Worm (Caenorhabditis elegans) whole organism, L4/young adult: ENCODE measurements around the gene T05B9.1.

Source experiments
- W03F9.2 ChIP-seq: fragments of 150-350 bp; optimal IDR thresholded peaks from 2 replicates; lab custom pipeline; 2014; ENCODE audit warnings: missing biosample characterization, missing genetic modification characterization
- dao-5 ChIP-seq: sonication (generic microtip); optimal IDR thresholded peaks from 2 replicates; lab custom pipeline; 2016; ENCODE audit warnings: missing genotype, missing genetic modification characterization, moderate library complexity, missing compliant biosample characterization
- him-1 ChIP-seq: sonication (generic microtip); optimal IDR thresholded peaks from 2 replicates; lab custom pipeline; 2016; ENCODE audit warnings: missing genotype, missing genetic modification reagents, missing genetic modification characterization, missing compliant biosample characterization

The T05B9.1 gene

DNA sequence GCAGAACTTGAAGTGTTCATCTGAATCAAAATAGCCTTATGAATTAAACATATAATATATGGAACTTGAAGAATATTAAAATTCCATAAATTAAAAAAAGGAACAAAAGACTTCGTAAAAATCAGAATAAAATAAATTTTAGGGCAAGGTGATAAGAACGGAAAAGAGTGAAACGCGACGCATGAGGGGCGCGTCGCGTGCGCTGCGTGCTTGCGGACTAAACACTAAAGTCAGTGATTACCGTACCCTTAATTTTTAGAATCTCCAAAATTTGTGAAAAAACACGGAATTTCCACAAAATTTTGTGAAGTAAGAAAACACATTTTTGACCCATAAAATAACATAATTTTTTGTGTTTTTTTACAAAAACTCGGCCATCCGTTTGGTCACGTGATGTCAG, at the start of gene T05B9.1:
T05B9.1 (minus strand) TSS at position 20 of the 400 bp plus-strand sequence.
- TF ChIP-seq W03F9.2 (no peak), him-1 (tag; lab: Kevin White, UChicago) (no peak), dao-5 (tag; lab: Kevin White, UChicago) (no peak)

DNA sequence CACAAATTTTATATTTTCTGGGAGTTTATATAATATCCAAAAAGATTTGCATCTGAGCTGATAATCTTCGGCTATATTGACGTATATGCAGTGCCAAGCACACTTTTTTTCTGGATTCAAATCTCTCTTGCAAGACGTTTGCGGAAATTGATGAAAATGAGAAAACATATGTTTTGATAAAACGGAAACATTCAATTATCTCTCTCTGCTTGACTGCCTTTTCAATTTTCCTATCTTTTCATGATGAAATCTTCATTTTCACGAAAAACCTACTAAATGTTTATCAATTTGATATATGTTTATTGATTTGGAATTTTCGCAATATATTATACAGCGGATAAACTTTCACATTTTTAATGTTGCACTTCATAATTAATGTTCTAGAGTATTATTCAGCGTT, 47.0 kb upstream of the T05B9.1 start:
- TF ChIP-seq W03F9.2, result no peak
- no peak for TF ChIP-seq dao-5 (tag; lab: Kevin White, UChicago)
- TF ChIP-seq him-1 (tag; lab: Kevin White, UChicago), result no peak

DNA sequence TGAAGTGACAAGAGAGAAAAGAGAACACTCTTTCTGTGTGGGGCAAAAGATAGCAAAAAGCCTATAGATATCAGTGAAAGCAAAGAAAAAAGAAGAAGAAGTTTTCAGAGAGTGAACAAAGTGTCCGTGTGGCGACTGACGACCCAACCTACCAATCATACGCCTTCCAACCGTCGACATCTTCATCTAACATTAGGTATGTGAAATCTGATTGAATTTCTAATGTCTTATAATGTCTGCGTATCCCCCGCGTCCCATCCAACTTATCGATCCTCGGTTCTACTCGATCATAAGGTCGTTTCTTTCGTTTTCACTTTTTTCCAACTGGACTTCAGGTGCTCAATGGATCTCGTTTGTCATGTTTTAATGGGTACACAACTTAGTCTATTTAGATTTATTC, 46.3 kb upstream of the T05B9.1 start:
- TF ChIP-seq him-1 (tag; lab: Kevin White, UChicago) (no peak), dao-5 (tag; lab: Kevin White, UChicago) (no peak), W03F9.2 (no peak)

DNA sequence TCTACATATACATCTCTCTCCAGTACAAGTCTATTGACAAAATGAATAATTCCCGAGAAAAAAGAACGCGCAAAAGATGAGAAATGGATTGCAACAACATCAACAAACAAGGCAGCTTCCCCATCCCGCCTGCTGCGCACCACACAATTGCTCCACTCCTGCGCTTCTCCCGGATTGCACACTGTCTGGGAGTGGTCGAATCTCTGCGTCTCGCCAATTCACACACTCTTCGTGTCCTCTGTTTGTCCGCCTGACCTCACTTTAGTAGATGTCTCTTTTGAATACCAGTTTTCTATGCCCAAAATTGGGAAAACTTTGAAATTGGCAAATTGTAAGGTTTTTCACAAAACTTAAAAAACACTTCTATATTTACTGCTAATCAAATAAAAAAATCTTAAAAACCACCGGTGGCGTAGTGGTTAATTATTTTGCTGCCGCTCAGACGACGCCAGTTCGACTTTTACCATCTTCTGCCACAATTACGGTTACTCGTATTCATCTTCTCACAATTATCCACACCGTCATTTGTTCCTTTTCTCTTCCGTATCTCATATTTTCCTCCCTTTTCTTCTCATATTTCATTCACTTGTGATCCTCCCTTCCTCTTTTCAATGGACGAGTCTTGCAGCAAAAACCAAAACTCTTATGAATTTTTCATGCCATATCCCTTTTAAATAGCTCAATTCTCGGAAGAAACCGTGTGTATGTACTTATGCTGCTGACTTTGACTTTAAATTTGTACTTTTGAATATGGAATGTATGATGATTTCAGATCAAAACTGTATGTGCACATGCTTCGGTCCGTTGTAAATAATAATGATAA, 44.8 kb upstream of the T05B9.1 start, which contains the start of gene rsf-1:
rsf-1 (plus strand) TSS at position 773 of the 823 bp plus-strand sequence.
- TF ChIP-seq W03F9.2 (no peak), dao-5 (tag; lab: Kevin White, UChicago) (no peak), him-1 (tag; lab: Kevin White, UChicago) (no peak)

DNA sequence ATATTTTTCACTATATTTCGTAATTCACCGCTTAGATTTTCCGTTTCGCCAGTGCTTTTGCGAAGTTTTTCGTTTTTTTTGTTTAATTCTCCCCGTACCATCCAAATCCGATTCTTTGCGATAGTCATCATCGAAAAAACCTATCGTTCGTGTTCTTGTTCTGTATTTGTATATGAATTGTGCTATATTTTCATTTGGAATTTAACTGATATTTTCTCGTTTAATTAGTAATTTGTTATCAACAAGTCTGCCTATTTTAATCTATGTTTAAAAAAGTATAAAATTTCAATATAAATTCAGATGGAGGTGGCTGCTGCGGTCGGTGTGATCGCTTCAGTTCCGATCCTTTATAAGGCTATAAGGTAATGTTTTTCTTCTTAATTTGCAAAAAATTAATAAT, 41.6 kb upstream of the T05B9.1 start, which contains the start of gene samp-1:
samp-1 (plus strand) TSS at position 301 of the 400 bp plus-strand sequence.
- TF ChIP-seq him-1 (tag; lab: Kevin White, UChicago) (no peak), dao-5 (tag; lab: Kevin White, UChicago) (no peak), W03F9.2 (no peak)

DNA sequence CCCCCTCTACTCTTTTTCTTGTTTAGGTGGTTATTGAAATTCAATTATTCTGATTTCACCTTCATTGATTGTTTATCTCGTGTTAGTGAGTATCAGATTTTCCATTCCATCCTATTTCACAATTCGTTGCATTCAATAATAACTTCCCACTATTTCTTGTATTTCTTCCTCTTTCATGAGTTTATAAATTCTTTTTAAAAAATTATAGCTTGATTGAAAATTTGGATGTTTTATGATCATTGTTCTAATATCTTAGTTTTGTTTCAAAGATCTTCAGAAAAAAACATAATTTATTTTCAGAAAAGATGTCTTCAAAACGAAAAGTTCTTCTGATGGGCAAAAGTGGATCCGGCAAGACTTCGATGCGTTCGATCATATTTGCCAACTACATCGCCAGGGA, 40.1 kb upstream of the T05B9.1 start, which contains the start of gene raga-1:
raga-1 (plus strand) TSS at position 301 of the 400 bp plus-strand sequence.
- no peak for TF ChIP-seq dao-5 (tag; lab: Kevin White, UChicago)
- TF ChIP-seq him-1 (tag; lab: Kevin White, UChicago), result no peak
- TF ChIP-seq W03F9.2, result no peak

DNA sequence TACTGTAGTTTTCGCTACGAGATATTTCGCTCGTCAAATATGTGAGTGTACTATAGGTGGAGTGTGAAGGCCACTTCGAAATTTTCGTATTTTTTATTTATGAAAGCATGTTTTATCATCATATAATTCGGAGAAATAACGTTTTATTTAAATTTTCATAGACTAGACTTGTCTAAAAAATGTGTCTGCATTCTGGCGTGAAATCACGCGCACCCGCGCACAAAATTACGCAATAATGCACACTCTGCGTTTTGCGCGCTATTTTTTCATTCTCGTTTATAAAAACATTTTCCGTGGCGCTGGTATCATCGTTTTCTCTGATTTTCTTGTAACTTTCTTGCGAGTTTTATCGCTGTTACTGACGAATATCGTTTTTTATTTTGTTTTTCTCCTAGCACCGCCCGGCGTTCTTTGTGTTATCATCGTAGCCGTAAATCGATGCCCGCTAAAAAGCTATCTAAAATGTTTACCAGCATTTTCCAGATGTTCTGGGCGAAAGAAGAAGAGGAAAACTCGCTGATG, 36.3 kb upstream of the T05B9.1 start, which contains the start of gene saps-1:
saps-1 (plus strand) TSS at position 472 of the 522 bp plus-strand sequence.
- no peak for TF ChIP-seq him-1 (tag; lab: Kevin White, UChicago)
- TF ChIP-seq W03F9.2, result peak; percentile 31
- TF ChIP-seq dao-5 (tag; lab: Kevin White, UChicago), result no peak

DNA sequence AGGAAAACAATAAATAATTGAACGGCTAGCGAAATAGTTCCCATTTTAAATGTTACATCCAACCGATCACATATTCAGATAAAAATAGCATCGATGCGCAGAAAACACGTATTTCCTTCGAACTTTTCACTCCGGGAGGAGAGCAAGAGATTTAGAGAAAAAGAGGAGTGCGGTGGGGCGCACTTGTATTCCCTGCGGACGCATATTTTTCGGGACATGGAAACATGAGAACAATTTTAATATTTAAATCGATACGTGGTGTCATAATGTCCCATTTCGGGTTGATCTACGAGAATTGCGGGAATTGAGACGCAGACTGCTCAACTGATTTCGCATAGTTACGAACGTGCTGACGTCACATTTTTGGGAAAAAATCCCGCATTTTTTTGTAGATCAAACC, 32.4 kb upstream of the T05B9.1 start, which contains the start of gene C47G2.4:
C47G2.4 (minus strand) TSS at position 174 of the 400 bp plus-strand sequence.
- TF ChIP-seq him-1 (tag; lab: Kevin White, UChicago) (no peak), W03F9.2 (peak; percentile 69)

DNA sequence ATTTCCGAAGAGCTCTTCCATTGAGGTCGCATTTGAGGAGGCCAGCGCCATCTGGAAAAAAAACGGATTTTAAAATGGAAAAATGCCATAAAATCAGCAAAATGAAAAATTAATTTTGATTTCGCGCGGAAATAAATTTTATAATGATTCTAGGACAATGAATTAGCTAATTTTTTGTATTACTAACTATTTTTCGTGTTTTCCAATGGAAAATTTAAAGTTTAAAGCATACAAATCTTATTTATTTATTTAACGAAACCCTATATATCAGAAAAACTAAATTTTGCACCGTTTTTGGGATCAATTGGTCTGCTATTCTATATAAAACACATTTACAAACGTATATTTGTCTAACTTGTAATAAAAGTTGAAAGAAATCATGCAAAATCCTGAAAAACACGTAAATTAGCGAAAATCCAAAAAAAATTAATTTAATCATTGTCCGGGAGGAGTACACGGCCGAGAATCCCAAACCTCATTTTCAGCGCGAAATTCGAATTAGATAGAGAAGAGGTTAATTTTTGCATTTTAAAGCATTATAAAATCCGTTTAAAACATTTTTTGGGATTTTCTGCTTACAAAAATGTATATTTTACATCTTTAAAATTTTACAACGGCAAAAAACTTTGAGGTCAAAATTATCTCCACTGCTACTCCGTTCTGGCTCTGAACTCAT, 29.3 kb upstream of the T05B9.1 start, which contains the start of gene C47G2.3:
C47G2.3 (minus strand) TSS at position 51 of the 676 bp plus-strand sequence.
- peak; percentile 5 for TF ChIP-seq him-1 (tag; lab: Kevin White, UChicago)
- no peak for TF ChIP-seq dao-5 (tag; lab: Kevin White, UChicago)
- peak; percentile 71 for TF ChIP-seq W03F9.2

DNA sequence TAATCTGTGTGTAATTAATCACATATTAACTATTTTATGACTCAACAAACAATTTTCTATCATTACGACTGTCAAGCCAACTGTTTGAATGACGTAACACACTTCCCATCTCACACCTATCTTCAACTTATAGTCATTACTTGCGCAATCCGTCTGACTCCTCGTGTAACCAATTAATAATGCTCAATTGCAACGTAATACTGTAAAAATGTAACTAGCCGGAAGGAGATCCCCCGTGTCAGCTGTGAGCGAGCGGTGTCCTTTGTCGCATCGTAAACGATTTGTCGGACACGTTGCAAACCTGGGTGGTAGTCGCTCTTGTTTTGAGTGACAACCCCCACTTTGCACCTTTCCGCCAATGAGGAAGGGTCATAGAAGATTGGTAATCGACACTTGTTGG, 27.2 kb upstream of the T05B9.1 start:
- TF ChIP-seq him-1 (tag; lab: Kevin White, UChicago), result no peak
- no peak for TF ChIP-seq W03F9.2

DNA sequence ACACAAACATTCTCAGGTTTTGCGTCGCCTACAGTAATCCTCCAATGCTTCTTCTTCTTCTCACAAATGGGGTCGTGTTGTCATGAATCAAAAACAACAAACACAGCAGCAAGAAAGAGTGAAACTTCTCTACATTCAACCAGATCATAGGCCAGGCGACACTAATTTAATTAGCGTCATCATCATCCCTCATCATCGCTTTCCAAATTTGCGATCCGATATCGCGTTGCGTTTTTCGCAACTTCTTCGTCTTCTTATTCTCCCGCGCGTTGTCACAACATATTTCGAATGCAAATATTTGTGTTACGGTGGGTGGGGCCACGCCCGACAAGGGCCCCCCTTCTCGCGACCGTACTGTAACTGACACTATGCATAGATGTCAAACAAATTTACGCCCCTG, 25.5 kb upstream of the T05B9.1 start:
- TF ChIP-seq him-1 (tag; lab: Kevin White, UChicago), result no peak
- no peak for TF ChIP-seq W03F9.2
- TF ChIP-seq dao-5 (tag; lab: Kevin White, UChicago), result no peak

DNA sequence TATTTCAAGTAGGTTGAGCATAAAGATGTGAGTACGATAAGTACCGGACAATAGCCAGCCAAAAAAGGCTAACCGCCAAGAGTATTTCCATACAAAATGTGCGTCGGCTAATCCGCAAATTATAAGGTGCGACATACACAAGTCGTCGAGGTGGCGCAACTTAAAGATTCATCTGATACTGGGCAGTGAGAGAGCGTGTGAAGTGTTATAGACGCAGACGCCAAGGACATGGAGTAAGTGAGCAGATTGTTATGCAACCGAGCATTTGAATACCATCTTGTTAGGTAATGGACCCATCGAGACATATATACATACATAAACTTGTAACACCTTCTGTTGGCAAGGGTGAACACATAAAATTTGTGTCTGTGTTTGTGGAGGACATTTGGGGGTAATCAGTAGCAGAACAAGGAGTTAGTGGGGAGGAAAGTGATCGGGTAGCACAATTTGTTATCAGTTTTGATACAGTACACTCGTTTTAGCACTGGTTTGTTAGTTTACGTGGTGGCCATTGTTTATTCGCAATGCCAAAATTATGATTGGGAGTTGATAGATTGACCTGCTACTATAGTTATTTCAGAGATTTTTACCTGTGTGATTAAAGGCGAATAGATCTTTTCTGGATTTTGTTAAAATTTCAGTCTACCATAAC, 24.4 kb upstream of the T05B9.1 start:
- no peak for TF ChIP-seq him-1 (tag; lab: Kevin White, UChicago)
- no peak for TF ChIP-seq dao-5 (tag; lab: Kevin White, UChicago)
- TF ChIP-seq W03F9.2, result no peak

DNA sequence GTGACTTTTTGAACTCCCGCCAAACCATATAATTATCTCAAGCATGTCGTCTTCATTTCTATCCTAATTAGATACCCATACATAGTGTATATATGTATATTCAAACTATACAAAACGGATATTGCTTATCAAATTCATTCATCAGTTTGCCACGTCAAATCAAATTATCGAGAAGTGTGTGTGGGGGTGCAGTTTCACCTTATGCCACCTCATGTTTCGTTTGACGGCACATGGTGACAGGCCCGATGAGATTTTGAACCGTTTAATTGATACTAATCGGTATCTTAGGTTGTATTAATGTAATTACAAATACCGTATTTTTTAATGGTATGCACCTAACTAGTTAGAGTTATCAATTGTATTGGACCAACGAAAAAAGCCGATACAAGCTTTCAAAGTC, 23.7 kb upstream of the T05B9.1 start:
- no peak for TF ChIP-seq W03F9.2
- no peak for TF ChIP-seq him-1 (tag; lab: Kevin White, UChicago)
- TF ChIP-seq dao-5 (tag; lab: Kevin White, UChicago), result no peak
